Fruit fly (Drosophila melanogaster) whole organism, prepupa: ENCODE measurements around the gene CG3546.

ENCODE experiments used
- Blimp-1 ChIP-seq: fragments of 200-800 bp; sonication (Bioruptor generic); optimal IDR thresholded peaks from 3 replicates; lab custom pipeline; 2017; ENCODE audit warnings: missing biosample characterization, missing genetic modification characterization, mild to moderate bottlenecking, moderate library complexity, missing genetic modification reagents
- CG10631 ChIP-seq: fragments of 200-800 bp; sonication (Bioruptor generic); optimal IDR thresholded peaks from 2 replicates; lab custom pipeline; 2016; ENCODE audit warnings: missing biosample characterization, missing genetic modification characterization
- CG10669 ChIP-seq: fragments of 200-800 bp; sonication (Bioruptor generic); optimal IDR thresholded peaks from 3 replicates; lab custom pipeline; 2018; ENCODE audit warnings: missing biosample characterization, mild to moderate bottlenecking, missing genetic modification characterization, moderate library complexity
- CG11294 ChIP-seq: fragments of 200-800 bp; sonication (Bioruptor generic); IDR thresholded peaks from 2 replicates; pipeline ENCODE4 v1.3.6; 2022; ENCODE audit warnings: missing biosample characterization, missing genetic modification characterization
- CG11762 ChIP-seq: fragments of 200-800 bp; sonication (Bioruptor generic); optimal IDR thresholded peaks from 3 replicates; lab custom pipeline; 2016; ENCODE audit warnings: missing biosample characterization, missing genetic modification characterization; ENCODE audit not compliant: insufficient read depth
- CG15336 ChIP-seq: fragments of 200-800 bp; sonication (Bioruptor generic); IDR thresholded peaks from 2 replicates; pipeline ENCODE4 v1.3.6; 2022; ENCODE audit warnings: missing biosample characterization, missing genetic modification characterization
- CG1621 ChIP-seq: fragments of 200-800 bp; sonication (Bioruptor generic); optimal IDR thresholded peaks from 3 replicates; lab custom pipeline; 2018; ENCODE audit warnings: missing biosample characterization, mild to moderate bottlenecking, missing genetic modification characterization
- CG3032 ChIP-seq: fragments of 200-800 bp; optimal IDR thresholded peaks from 2 replicates; lab custom pipeline; 2019; ENCODE audit warnings: missing biosample characterization, mild to moderate bottlenecking, missing genetic modification characterization, moderate library complexity
- CG31627 ChIP-seq: fragments of 200-800 bp; sonication (Bioruptor generic); optimal IDR thresholded peaks from 3 replicates; lab custom pipeline; 2016; ENCODE audit warnings: missing biosample characterization, missing genetic modification characterization
- CG32006 ChIP-seq: fragments of 200-800 bp; sonication (Bioruptor generic); optimal IDR thresholded peaks from 3 replicates; lab custom pipeline; 2017; ENCODE audit warnings: missing biosample characterization, mild to moderate bottlenecking, missing genetic modification characterization
- CG3919 ChIP-seq: fragments of 200-800 bp; sonication (Bioruptor generic); optimal IDR thresholded peaks from 3 replicates; lab custom pipeline; 2016; ENCODE audit warnings: missing biosample characterization, missing genetic modification characterization
- CG4318 ChIP-seq: fragments of 200-800 bp; sonication (Bioruptor generic); optimal IDR thresholded peaks from 3 replicates; lab custom pipeline; 2017; ENCODE audit warnings: missing biosample characterization, mild to moderate bottlenecking, missing genetic modification characterization
- CG6276 ChIP-seq: fragments of 200-800 bp; sonication (Bioruptor generic); optimal IDR thresholded peaks from 2 replicates; lab custom pipeline; 2017; ENCODE audit warnings: missing biosample characterization, mild to moderate bottlenecking, missing genetic modification characterization
- CG6792 ChIP-seq: fragments of 200-800 bp; sonication (Bioruptor generic); optimal IDR thresholded peaks from 3 replicates; lab custom pipeline; 2016; ENCODE audit warnings: missing biosample characterization, missing genetic modification characterization
- CG6808 ChIP-seq: fragments of 200-800 bp; sonication (Bioruptor generic); optimal IDR thresholded peaks from 3 replicates; lab custom pipeline; 2017; ENCODE audit warnings: missing biosample characterization, missing genetic modification characterization, mild to moderate bottlenecking, moderate library complexity, missing genetic modification reagents
- CG6854 ChIP-seq: fragments of 200-800 bp; sonication (Bioruptor generic); optimal IDR thresholded peaks from 2 replicates; lab custom pipeline; 2017; ENCODE audit warnings: missing biosample characterization, mild to moderate bottlenecking, missing genetic modification characterization
- CG7368 ChIP-seq: fragments of 200-800 bp; sonication (Bioruptor generic); optimal IDR thresholded peaks from 3 replicates; lab custom pipeline; 2016; ENCODE audit warnings: missing biosample characterization, missing genetic modification characterization
- CG8119 ChIP-seq: fragments of 200-800 bp; sonication (Bioruptor generic); IDR thresholded peaks from 3 replicates; pipeline ENCODE4 v1.3.6; 2022; ENCODE audit warnings: missing biosample characterization, missing genetic modification characterization
- CG8319 ChIP-seq: fragments of 200-800 bp; sonication (Bioruptor generic); optimal IDR thresholded peaks from 3 replicates; lab custom pipeline; 2016; ENCODE audit warnings: missing biosample characterization, missing genetic modification characterization
- Eip75B ChIP-seq: fragments of 200-800 bp; sonication (Bioruptor generic); optimal IDR thresholded peaks from 3 replicates; lab custom pipeline; 2016; ENCODE audit warnings: missing biosample characterization, missing genetic modification characterization
- Eip78C ChIP-seq: fragments of 200-800 bp; sonication (Bioruptor generic); peaks from one replicate; lab custom pipeline; 2016; ENCODE audit warnings: missing biosample characterization, missing genetic modification characterization
- Eip93F ChIP-seq: fragments of 200-800 bp; sonication (Bioruptor generic); optimal IDR thresholded peaks from 2 replicates; lab custom pipeline; 2016; ENCODE audit warnings: missing biosample characterization, mild to moderate bottlenecking, missing genetic modification characterization
- Ets21C ChIP-seq: fragments of 200-800 bp; sonication (Bioruptor generic); optimal IDR thresholded peaks from 3 replicates; lab custom pipeline; 2016; ENCODE audit warnings: missing biosample characterization, missing genetic modification characterization
- Ets96B ChIP-seq: fragments of 200-800 bp; optimal IDR thresholded peaks from 2 replicates; lab custom pipeline; 2019; ENCODE audit warnings: missing biosample characterization, mild to moderate bottlenecking, missing genetic modification characterization, moderate library complexity
- Hr38 ChIP-seq: sonication (Bioruptor generic); optimal IDR thresholded peaks from 2 replicates; lab custom pipeline; 2016; ENCODE audit warnings: missing biosample characterization, missing genetic modification characterization
- Hr39 ChIP-seq: fragments of 200-800 bp; sonication (Bioruptor generic); optimal IDR thresholded peaks from 2 replicates; lab custom pipeline; 2016; ENCODE audit warnings: missing biosample characterization, missing genetic modification characterization
- Met ChIP-seq: fragments of 200-800 bp; sonication (Bioruptor generic); optimal IDR thresholded peaks from 3 replicates; lab custom pipeline; 2016; ENCODE audit warnings: missing biosample characterization, missing genetic modification characterization
- OdsH ChIP-seq: fragments of 200-800 bp; sonication (Bioruptor generic); optimal IDR thresholded peaks from 3 replicates; lab custom pipeline; 2016; ENCODE audit warnings: missing biosample characterization, missing genetic modification characterization
- Smox ChIP-seq: fragments of 200-800 bp; sonication (Bioruptor generic); optimal IDR thresholded peaks from 3 replicates; lab custom pipeline; 2016; ENCODE audit warnings: missing biosample characterization, missing genetic modification characterization
- Sox14 ChIP-seq: fragments of 200-800 bp; sonication (Bioruptor generic); optimal IDR thresholded peaks from 3 replicates; lab custom pipeline; 2016; ENCODE audit warnings: missing biosample characterization, missing genetic modification characterization
- Sox15 ChIP-seq: fragments of 200-800 bp; sonication (Bioruptor generic); optimal IDR thresholded peaks from 3 replicates; lab custom pipeline; 2016; ENCODE audit warnings: missing biosample characterization, missing genetic modification characterization
- acj6 ChIP-seq: fragments of 200-800 bp; sonication (Bioruptor generic); optimal IDR thresholded peaks from 3 replicates; lab custom pipeline; 2016; ENCODE audit warnings: missing biosample characterization, missing genetic modification characterization
- cyc ChIP-seq: fragments of 200-800 bp; sonication (Bioruptor generic); optimal IDR thresholded peaks from 3 replicates; lab custom pipeline; 2016; ENCODE audit warnings: missing biosample characterization, missing genetic modification characterization
- dsx ChIP-seq: fragments of 200-800 bp; optimal IDR thresholded peaks from 3 replicates; lab custom pipeline; 2019; ENCODE audit warnings: missing biosample characterization, mild to moderate bottlenecking, missing genetic modification characterization, moderate library complexity; ENCODE audit not compliant: poor library complexity, severe bottlenecking
- eg ChIP-seq: fragments of 200-800 bp; sonication (Bioruptor generic); IDR thresholded peaks from 3 replicates; pipeline ENCODE4 v1.3.6; 2022; ENCODE audit warnings: missing biosample characterization, missing genetic modification characterization
- esn ChIP-seq: fragments of 200-800 bp; sonication (Bioruptor generic); optimal IDR thresholded peaks from 2 replicates; lab custom pipeline; 2016; ENCODE audit warnings: missing biosample characterization, mild to moderate bottlenecking, missing genetic modification characterization, moderate library complexity
- fd59A ChIP-seq: fragments of 200-800 bp; sonication (Bioruptor generic); optimal IDR thresholded peaks from 2 replicates; lab custom pipeline; 2017; ENCODE audit warnings: missing biosample characterization, mild to moderate bottlenecking, missing genetic modification characterization, missing genetic modification reagents
- fd85E ChIP-seq: fragments of 200-800 bp; sonication (Bioruptor generic); optimal IDR thresholded peaks from 3 replicates; lab custom pipeline; 2016; ENCODE audit warnings: missing biosample characterization, missing genetic modification characterization
- fkh ChIP-seq: fragments of 200-800 bp; sonication (Bioruptor generic); optimal IDR thresholded peaks from 3 replicates; lab custom pipeline; 2017; ENCODE audit warnings: missing biosample characterization, mild to moderate bottlenecking, missing genetic modification characterization, moderate library complexity
- pdm3 ChIP-seq: fragments of 200-800 bp; sonication (Bioruptor generic); optimal IDR thresholded peaks from 3 replicates; lab custom pipeline; 2016; ENCODE audit warnings: missing biosample characterization, missing genetic modification characterization
- salr ChIP-seq, 2 experiments: fragments of 200-800 bp; sonication (Bioruptor generic); optimal IDR thresholded peaks; 3 replicates each; lab custom pipeline; 2016 to 2018; ENCODE audit warnings: missing biosample characterization in 2 of 2, missing genetic modification characterization in 2 of 2, mild to moderate bottlenecking in 1 of 2
- spab ChIP-seq: fragments of 200-800 bp; sonication (Bioruptor generic); optimal IDR thresholded peaks from 2 replicates; lab custom pipeline; 2017; ENCODE audit warnings: missing biosample characterization, mild to moderate bottlenecking, missing genetic modification characterization, missing genetic modification reagents
- ss ChIP-seq, 2 experiments: fragments of 200-800 bp; sonication (Bioruptor generic); optimal IDR thresholded peaks; 2 replicates in 1 of 2; 3 replicates in 1 of 2; lab custom pipeline; 2017 to 2018; ENCODE audit warnings: mild to moderate bottlenecking in 2 of 2, missing biosample characterization in 2 of 2, missing genetic modification characterization in 2 of 2, moderate library complexity in 1 of 2
- svp ChIP-seq: fragments of 200-800 bp; sonication (Bioruptor generic); peaks from one replicate; lab custom pipeline; 2016; ENCODE audit warnings: missing biosample characterization, missing genetic modification characterization
- topi ChIP-seq: fragments of 200-800 bp; sonication (Bioruptor generic); optimal IDR thresholded peaks from 3 replicates; lab custom pipeline; 2016; ENCODE audit warnings: missing biosample characterization, missing genetic modification characterization
- vri ChIP-seq: fragments of 200-800 bp; sonication (Bioruptor generic); optimal IDR thresholded peaks from 3 replicates; lab custom pipeline; 2016; ENCODE audit warnings: missing biosample characterization, mild to moderate bottlenecking, missing genetic modification characterization

Gene CG3546

DNA sequence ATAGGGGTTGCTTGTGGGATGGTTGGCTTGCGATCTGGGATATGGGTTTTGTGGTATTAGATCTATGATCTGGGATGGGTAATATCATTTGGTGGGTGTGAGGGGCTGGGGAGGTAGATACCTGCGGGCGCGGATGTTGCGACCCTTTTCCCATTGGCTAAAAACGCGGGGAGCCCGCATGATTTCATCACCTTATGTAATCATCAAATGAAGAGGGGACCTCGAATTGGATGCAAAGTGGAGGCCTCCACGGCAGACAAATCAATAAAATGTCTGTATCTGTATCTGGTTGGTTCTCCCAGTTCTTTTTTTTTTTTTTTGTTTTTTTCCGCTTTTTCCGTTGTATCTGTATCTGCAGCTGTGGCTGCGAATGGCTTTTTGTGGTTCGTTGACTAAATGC is 31.1 kb downstream of the CG3546 start:
- no peak for TF ChIP-seq CG4318
- no peak for TF ChIP-seq svp (GFP tag; lab: Kevin White, UChicago)
- TF ChIP-seq CG1621 (tag; lab: Kevin White, UChicago): no peak
- no peak for TF ChIP-seq Eip75B
- TF ChIP-seq vri (GFP tag; lab: Kevin White, UChicago): no peak
- no peak for TF ChIP-seq dsx (GFP tag; lab: Kevin White, UChicago)
- no peak for TF ChIP-seq Sox15 (GFP tag; lab: Kevin White, UChicago)
- no peak for TF ChIP-seq acj6 (GFP tag; lab: Kevin White, UChicago)
- TF ChIP-seq CG10669 (GFP tag; lab: Kevin White, UChicago): no peak
- no peak for TF ChIP-seq CG6854 (GFP tag; lab: Kevin White, UChicago)
- TF ChIP-seq eg (GFP tag; lab: Robert Waterston, UW): no peak
- no peak for TF ChIP-seq CG6276 (GFP tag; lab: Kevin White, UChicago)
- no peak for TF ChIP-seq CG11762 (GFP tag; lab: Kevin White, UChicago)
- no peak for TF ChIP-seq Hr39 (GFP tag; lab: Kevin White, UChicago)
- no peak for TF ChIP-seq Met (GFP tag; lab: Kevin White, UChicago)
- no peak for TF ChIP-seq CG10631 (GFP tag; lab: Kevin White, UChicago)
- TF ChIP-seq CG31627 (GFP tag; lab: Kevin White, UChicago): no peak
- TF ChIP-seq CG32006 (GFP tag; lab: Kevin White, UChicago): no peak
- no peak for TF ChIP-seq pdm3
- TF ChIP-seq, all 60 proteins: peak for 0

DNA sequence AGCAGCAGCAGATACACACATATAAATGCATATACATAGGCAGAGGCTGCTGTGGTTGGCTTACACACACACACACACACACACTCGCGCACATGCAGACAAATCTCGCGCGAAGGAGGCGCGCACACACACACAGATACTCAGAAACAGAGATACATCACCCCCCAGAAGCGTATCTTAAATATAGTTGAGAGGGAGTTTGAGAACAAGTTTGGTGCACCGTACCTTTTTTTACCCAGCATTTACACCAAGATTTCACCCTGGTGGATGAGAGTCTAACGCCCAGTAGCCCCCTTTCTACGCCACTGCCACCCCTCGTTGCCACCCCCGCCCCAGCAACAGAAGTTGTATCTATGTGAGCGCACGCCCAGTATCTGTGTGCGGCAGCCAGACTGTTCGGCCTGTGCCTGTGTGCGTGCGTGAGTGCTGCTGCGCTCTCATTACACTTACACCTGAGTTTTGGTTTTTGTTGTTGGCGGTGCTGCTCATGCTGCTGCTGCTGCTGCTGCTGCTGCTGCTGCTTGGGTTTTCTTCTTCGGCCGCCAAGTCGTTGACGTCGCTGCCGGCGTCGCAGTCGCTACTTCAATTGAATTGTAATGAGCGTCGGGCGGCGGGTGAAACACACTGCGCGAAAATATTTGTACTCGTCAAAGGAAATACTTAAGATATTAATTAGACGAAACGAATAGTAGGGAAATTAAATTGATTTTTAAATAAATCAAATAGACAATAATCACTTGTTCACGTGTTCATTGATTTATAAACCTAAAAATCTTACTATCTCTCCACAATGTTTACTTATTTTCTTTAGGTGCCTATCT is 32.3 kb downstream of the CG3546 start:
- TF ChIP-seq Ets21C (GFP tag; lab: Kevin White, UChicago) (peak; percentile 79), Sox15 (GFP tag; lab: Kevin White, UChicago) (peak; percentile 96), Sox14 (peak; percentile 83), CG11294 (GFP tag; lab: Robert Waterston, UW) (peak; percentile 93), Eip93F (GFP tag; lab: Kevin White, UChicago) (no peak), fd59A (peak; percentile 93), CG6808 (GFP tag; lab: Kevin White, UChicago) (peak; percentile 83), cyc (peak; percentile 83), fd85E (peak; percentile 83), CG4318 (peak; percentile 93), eg (GFP tag; lab: Robert Waterston, UW) (peak; percentile 98), Hr39 (GFP tag; lab: Kevin White, UChicago) (peak; percentile 86), Blimp-1 (GFP tag; lab: Kevin White, UChicago) (peak; percentile 78), CG3919 (GFP tag; lab: Kevin White, UChicago) (peak; percentile 95), Hr38 (GFP tag; lab: Kevin White, UChicago) (no peak), acj6 (GFP tag; lab: Kevin White, UChicago) (peak; percentile 90), CG15336 (GFP tag; lab: Robert Waterston, UW) (peak; percentile 89), CG6792 (peak; percentile 97), esn (GFP tag; lab: Kevin White, UChicago) (peak; percentile 66), CG3032 (peak; percentile 93), CG7368 (GFP tag; lab: Kevin White, UChicago) (peak; percentile 96), Eip75B (peak; percentile 60), CG10631 (GFP tag; lab: Kevin White, UChicago) (peak; percentile 93), CG32006 (GFP tag; lab: Kevin White, UChicago) (peak; percentile 93), ss (GFP tag; optimal IDR thresholded peaks at IDR 0.05; lab: Kevin White, UChicago) (peak; percentile 82 to 85), Ets96B (peak; percentile 92), CG11762 (GFP tag; lab: Kevin White, UChicago) (peak; percentile 89), spab (GFP tag; lab: Kevin White, UChicago) (peak; percentile 86), CG6854 (GFP tag; lab: Kevin White, UChicago) (peak; percentile 84), CG8119 (GFP tag; lab: Robert Waterston, UW) (peak; percentile 91), salr (GFP tag; optimal IDR thresholded peaks at IDR 0.05; lab: Kevin White, UChicago) (peak; percentile 79 to 95), OdsH (GFP tag; lab: Kevin White, UChicago) (peak; percentile 91), topi (GFP tag; lab: Kevin White, UChicago) (peak; percentile 74), fkh (GFP tag; lab: Kevin White, UChicago) (peak; percentile 30), CG1621 (tag; lab: Kevin White, UChicago) (peak; percentile 95), Smox (GFP tag; lab: Kevin White, UChicago) (peak; percentile 67), Eip78C (peak; percentile 90), CG8319 (GFP tag; lab: Kevin White, UChicago) (peak; percentile 91), CG31627 (GFP tag; lab: Kevin White, UChicago) (peak; percentile 84)
